Fruit fly (Drosophila melanogaster) whole organism, embryonic: ENCODE data around the gene CG43702.

Experiments used
- CG1024 ChIP-seq: fragments of 200-800 bp; sonication (Bioruptor generic); IDR thresholded peaks from 2 replicates; pipeline ENCODE4 v1.3.6; 2022; ENCODE audit warnings: missing biosample characterization, missing genetic modification characterization
- CG33213 ChIP-seq: fragments of 200-800 bp; sonication (Bioruptor generic); optimal IDR thresholded peaks from 3 replicates; lab custom pipeline; 2016; ENCODE audit warnings: missing biosample characterization, missing genetic modification characterization

dm6 chr3L:21346463-21347196 lies 48.2 kb downstream of the CG43702 start:
- TF ChIP-seq CG1024 (GFP tag; lab: Robert Waterston, UW): no peak
- no peak for TF ChIP-seq CG33213 (GFP tag; lab: Kevin White, UChicago)
